Fruit fly (Drosophila melanogaster): ENCODE data around the gene hook.

dm6 chr2L:19074099-19074828 is 41.0 kb upstream of the hook start, which contains the start of gene CG17572:
- no peak for TF ChIP-seq Myc (optimal IDR thresholded peaks at IDR 0.05)
- no peak for TF ChIP-seq ttk (optimal IDR thresholded peaks at IDR 0.05)
- TF ChIP-seq h (optimal IDR thresholded peaks at IDR 0.05) = no peak

Measured in Kc167 (cell line).